Fruit fly (Drosophila melanogaster): ENCODE results near the gene CG15370.

Gene CG15370

dm6 chrX:9193604-9194003, 31.6 kb upstream of the CG15370 start, which contains the start of gene CG12106 (continued):
- no peak for TF ChIP-seq CG3847 (GFP tag; IDR thresholded peaks at IDR 0.05)
- TF ChIP-seq CG9817 (tag; optimal IDR thresholded peaks at IDR 0.05): peak; percentile 40
- no peak for TF ChIP-seq sim (GFP tag; IDR thresholded peaks at IDR 0.05)
- TF ChIP-seq CG14050 (GFP tag; IDR thresholded peaks at IDR 0.05): peak; percentile 32; the same call in 1 of the 3 replicates
- TF ChIP-seq CG17359 (tag; optimal IDR thresholded peaks at IDR 0.05): peak; percentile 27
- no peak for TF ChIP-seq Neu2 (GFP tag; optimal IDR thresholded peaks at IDR 0.05; ENCODE audit: borderline replicate concordance)
- peak; percentile 0 for TF ChIP-seq CG3995 (GFP tag; optimal IDR thresholded peaks at IDR 0.05)
- 0 out of 3 replicates have a peak, but pooled peaks have one; percentile 23 for TF ChIP-seq Dbx (GFP tag; IDR thresholded peaks at IDR 0.05)
- peak; percentile 19 for TF ChIP-seq chn (GFP tag; optimal IDR thresholded peaks at IDR 0.05)
- no peak for TF ChIP-seq CG3163 (GFP tag; optimal IDR thresholded peaks at IDR 0.05)
- no peak for TF ChIP-seq CG8944 (GFP tag; optimal IDR thresholded peaks at IDR 0.05)
- no peak for TF ChIP-seq CG5245 (GFP tag; optimal IDR thresholded peaks at IDR 0.05)
- no peak for TF ChIP-seq ham (GFP tag; IDR thresholded peaks at IDR 0.05)
- no peak for TF ChIP-seq ash1 (GFP tag; optimal IDR thresholded peaks at IDR 0.05)
- peak; percentile 33 for TF ChIP-seq CG18619 (GFP tag; optimal IDR thresholded peaks at IDR 0.05)
- TF ChIP-seq NC2α (GFP tag; optimal IDR thresholded peaks at IDR 0.05): no peak
- TF ChIP-seq CG12071 (GFP tag; optimal IDR thresholded peaks at IDR 0.05): no peak
- TF ChIP-seq CG14441 (GFP tag; IDR thresholded peaks at IDR 0.05): no peak; the same call in 1 of the 2 replicates
- TF ChIP-seq CG15514 (GFP tag; optimal IDR thresholded peaks at IDR 0.05): peak; percentile 98
- TF ChIP-seq fd3F (GFP tag; optimal IDR thresholded peaks at IDR 0.05): peak; percentile 22
- no peak for TF ChIP-seq pfk (GFP tag; optimal IDR thresholded peaks at IDR 0.05)

DNA sequence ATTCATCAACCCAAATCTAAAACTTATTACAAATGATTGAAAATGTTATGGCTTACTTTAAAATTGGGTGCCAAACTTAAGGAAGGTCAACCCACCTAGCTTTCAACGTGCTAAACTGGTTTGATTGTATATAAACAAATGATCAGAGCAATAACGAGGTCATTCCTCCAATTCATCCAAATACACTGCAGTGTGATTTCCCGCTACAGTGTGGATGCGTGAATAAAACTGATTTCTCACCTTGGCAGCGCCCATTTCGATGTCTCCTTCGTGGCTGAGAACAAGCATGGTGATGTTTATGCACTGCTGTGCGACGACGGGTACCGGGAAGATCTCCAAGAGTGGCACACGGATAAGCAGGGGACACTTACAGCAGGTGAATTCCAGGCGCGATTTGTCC, 29.9 kb upstream of the CG15370 start:
- no peak for TF ChIP-seq CG13123 (GFP tag; optimal IDR thresholded peaks at IDR 0.05)
- TF ChIP-seq Hr39 (optimal IDR thresholded peaks at IDR 0.05): no peak
- no peak for TF ChIP-seq ab (GFP tag; optimal IDR thresholded peaks at IDR 0.05)
- no peak for TF ChIP-seq fd3F (GFP tag; optimal IDR thresholded peaks at IDR 0.05)
- TF ChIP-seq CG7745 (tag; optimal IDR thresholded peaks at IDR 0.05): no peak
- no peak for TF ChIP-seq CG42726 (GFP tag; IDR thresholded peaks at IDR 0.05; ENCODE audit: partially characterized antibody)
- no peak for TF ChIP-seq CG34376 (GFP tag; optimal IDR thresholded peaks at IDR 0.05)
- TF ChIP-seq rib (GFP tag; IDR thresholded peaks at IDR 0.05): no peak
- TF ChIP-seq Lim3 (GFP tag; IDR thresholded peaks at IDR 0.05): no peak
- no peak for TF ChIP-seq grn (GFP tag; optimal IDR thresholded peaks at IDR 0.05)
- no peak for TF ChIP-seq CG11696 (GFP tag; IDR thresholded peaks at IDR 0.05)
- no peak for TF ChIP-seq CG2678 (tag; optimal IDR thresholded peaks at IDR 0.05)
- TF ChIP-seq Usf (GFP tag; optimal IDR thresholded peaks at IDR 0.05): no peak
- TF ChIP-seq Tbp (GFP tag; optimal IDR thresholded peaks at IDR 0.05): no peak

- peak; percentile 41 for TF ChIP-seq CG6254 (GFP tag; optimal IDR thresholded peaks at IDR 0.05)
- peak; percentile 90 for TF ChIP-seq ci (GFP tag; IDR thresholded peaks at IDR 0.05)
- peak; percentile 19 for TF ChIP-seq HHEX (GFP tag; optimal IDR thresholded peaks at IDR 0.05)
- peak; percentile 14 for TF ChIP-seq Camta (GFP tag; optimal IDR thresholded peaks at IDR 0.05)
- no peak for TF ChIP-seq abd-A (tag; optimal IDR thresholded peaks at IDR 0.05)
- peak; percentile 82 for TF ChIP-seq lilli (GFP tag; optimal IDR thresholded peaks at IDR 0.05)
- TF ChIP-seq tin (GFP tag; optimal IDR thresholded peaks at IDR 0.05): peak; percentile 79
- peak; percentile 71 for TF ChIP-seq CG9437 (GFP tag; optimal IDR thresholded peaks at IDR 0.05)
- peak; percentile 63 for TF ChIP-seq D19A (tag; optimal IDR thresholded peaks at IDR 0.05)
- peak; percentile 93 for TF ChIP-seq knrl (GFP tag; IDR thresholded peaks at IDR 0.05; ENCODE audit: partially characterized antibody)
- TF ChIP-seq Eip74EF (GFP tag; optimal IDR thresholded peaks at IDR 0.05): peak in 1 of 2 experiments; percentile 54
- TF ChIP-seq Spps (tag; optimal IDR thresholded peaks at IDR 0.05): peak; percentile 67
- TF ChIP-seq CG6654 (GFP tag; optimal IDR thresholded peaks at IDR 0.05): no peak
- peak; percentile 81 for TF ChIP-seq CG10267 (tag; optimal IDR thresholded peaks at IDR 0.05)
- peak; percentile 15 for TF ChIP-seq gro (GFP tag; optimal IDR thresholded peaks at IDR 0.05)
- TF ChIP-seq hb (GFP tag; IDR thresholded peaks at IDR 0.05; ENCODE audit: partially characterized antibody): peak; percentile 84
- TF ChIP-seq CG14667 (GFP tag; IDR thresholded peaks at IDR 0.05): peak; percentile 57; the same call in 1 of the 2 replicates
These were observed 28.9 kb upstream of the CG15370 start, which contains the start of gene CG12118 for dm6 chrX:9196362-9196761. CG12118 (minus strand) TSS chrX:9196414.
